Fruit fly (Drosophila melanogaster) whole organism: Measurements from ENCODE around the gene CG14565.

Experiments used
- CG8478 ChIP-seq: fragments of >200 bp; optimal IDR thresholded peaks from 2 replicates; lab custom pipeline; 2018; ENCODE audit warnings: inconsistent platforms
- EcR ChIP-seq, 2 experiments: fragments of >200 bp; optimal IDR thresholded peaks; 2 replicates each; lab custom pipeline; 2017; ENCODE audit warnings: missing biosample characterization in 2 of 2, missing genetic modification characterization in 2 of 2, missing genetic modification reagents in 2 of 2
- pan ChIP-seq: fragments of >200 bp; optimal IDR thresholded peaks from 2 replicates; lab custom pipeline; 2017
- psq ChIP-seq: fragments of >200 bp; optimal IDR thresholded peaks from 2 replicates; lab custom pipeline; 2017

DNA sequence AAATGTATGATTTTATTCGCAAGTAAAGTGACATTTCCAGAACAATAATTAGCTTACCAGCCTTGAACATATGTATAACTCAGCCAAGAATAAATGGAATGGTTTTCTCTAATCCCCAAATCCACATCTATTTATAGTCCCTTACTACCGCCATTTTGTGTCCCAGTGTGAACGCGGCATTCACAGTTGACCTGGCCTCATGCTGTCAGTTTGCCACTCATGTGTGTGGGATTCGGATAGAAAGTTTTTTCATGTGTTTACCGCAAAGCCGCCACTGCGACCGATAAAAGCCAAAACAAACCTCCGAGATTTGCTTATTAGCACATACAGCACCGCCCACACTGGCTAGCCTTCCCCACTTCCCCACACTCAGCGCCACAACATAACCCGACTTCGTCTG is 21.9 kb upstream of the CG14565 start:
- no peak for TF ChIP-seq CG8478 (lab: Kevin White, UChicago)
- TF ChIP-seq psq (lab: Kevin White, UChicago) = no peak
- TF ChIP-seq EcR (GFP tag; optimal IDR thresholded peaks at IDR 0.05; lab: Kevin White, UChicago) = no peak
- no peak for TF ChIP-seq pan (lab: Kevin White, UChicago)
